Worm (Caenorhabditis elegans) whole organism, L4 larva: ENCODE results near the gene Y54G2A.38.
"Not testable (repeated sequence)": the region's sequence is repeated elsewhere in the genome, so short reads cannot be mapped to it uniquely, and the experiment has no call there.

ENCODE experiments used
- D1046.2 ChIP-seq: fragments of 200-800 bp; sonication (Bioruptor generic); IDR thresholded peaks from 2 replicates; pipeline ENCODE4 v1.3.6; 2022; ENCODE audit warnings: missing genetic modification characterization, missing compliant biosample characterization
- F26F4.8 ChIP-seq: fragments of 200-800 bp; sonication (Bioruptor generic); conservative IDR thresholded peaks from 2 replicates; pipeline ENCODE4 v1.3.6; 2022; ENCODE audit warnings: missing genetic modification characterization, missing compliant biosample characterization
- F44E2.7 ChIP-seq: fragments of 200-800 bp; sonication (Bioruptor generic); IDR thresholded peaks from 2 replicates; pipeline ENCODE4 v2.1.2; 2022; ENCODE audit warnings: missing genetic modification characterization, missing compliant biosample characterization
- R02D3.7 ChIP-seq: fragments of 150-350 bp; sonication (generic microtip); optimal IDR thresholded peaks from 3 replicates; lab custom pipeline; 2014; ENCODE audit warnings: missing biosample characterization, missing genetic modification characterization
- T26A8.4 ChIP-seq: fragments of 200-800 bp; sonication (Bioruptor generic); IDR thresholded peaks from 2 replicates; pipeline ENCODE4 v1.3.6; 2022; ENCODE audit warnings: missing genetic modification characterization, missing compliant biosample characterization
- Y105C5A.15 ChIP-seq: fragments of 200-800 bp; sonication (Bioruptor generic); IDR thresholded peaks from 2 replicates; pipeline ENCODE4 v1.3.6; 2022; ENCODE audit warnings: missing genetic modification characterization, missing compliant biosample characterization
- Y48G9A.11 ChIP-seq: fragments of 200-800 bp; sonication (Bioruptor generic); IDR thresholded peaks from 2 replicates; pipeline ENCODE4 v1.3.6; 2022; ENCODE audit warnings: missing genetic modification reagents, missing genetic modification characterization, missing compliant biosample characterization
- Y75B8A.6 ChIP-seq: fragments of 200-800 bp; sonication (Bioruptor generic); IDR thresholded peaks from 2 replicates; pipeline ENCODE4 v1.3.6; 2022; ENCODE audit warnings: missing genetic modification reagents, missing genetic modification characterization, missing compliant biosample characterization
- ZK337.2 ChIP-seq: fragments of 200-800 bp; sonication (Bioruptor generic); IDR thresholded peaks from 2 replicates; pipeline ENCODE4 v1.3.6; 2022; ENCODE audit warnings: missing genetic modification reagents, missing genetic modification characterization, missing compliant biosample characterization
- arid-1 ChIP-seq: fragments of 200-800 bp; sonication (Bioruptor generic); conservative IDR thresholded peaks from 2 replicates; pipeline ENCODE4 v1.3.6; 2022; ENCODE audit warnings: missing genetic modification reagents, missing genetic modification characterization, missing compliant biosample characterization
- ceh-20 ChIP-seq: fragments of 200-800 bp; sonication (Bioruptor generic); IDR thresholded peaks from 2 replicates; pipeline ENCODE4 v1.3.6; 2022; ENCODE audit warnings: missing genetic modification reagents, missing genetic modification characterization, missing compliant biosample characterization
- ceh-28 ChIP-seq: fragments of 150-350 bp; optimal IDR thresholded peaks from 2 replicates; lab custom pipeline; 2014; ENCODE audit warnings: missing biosample characterization, missing genetic modification reagents, missing genetic modification characterization
- ceh-44 ChIP-seq: fragments of 200-800 bp; sonication (Bioruptor generic); IDR thresholded peaks from 2 replicates; pipeline ENCODE4 v1.3.6; 2022; ENCODE audit warnings: missing genetic modification reagents, missing genetic modification characterization, missing compliant biosample characterization
- ctbp-1 ChIP-seq: fragments of 200-800 bp; sonication (Bioruptor generic); IDR thresholded peaks from 2 replicates; pipeline ENCODE4 v1.3.6; 2022; ENCODE audit warnings: missing genetic modification reagents, missing genetic modification characterization, missing compliant biosample characterization
- daf-12 ChIP-seq: fragments of 150-350 bp; optimal IDR thresholded peaks from 2 replicates; lab custom pipeline; 2014; ENCODE audit warnings: missing biosample characterization, missing genetic modification reagents, missing genetic modification characterization
- daf-8 ChIP-seq: fragments of 200-800 bp; sonication (Bioruptor generic); IDR thresholded peaks from 2 replicates; pipeline ENCODE4 v1.3.6; 2022; ENCODE audit warnings: missing genetic modification characterization, missing compliant biosample characterization
- dmd-6 ChIP-seq: fragments of 200-800 bp; sonication (Bioruptor generic); IDR thresholded peaks from 2 replicates; pipeline ENCODE4 v1.3.6; 2022; ENCODE audit warnings: missing genetic modification reagents, missing genetic modification characterization, missing compliant biosample characterization
- dmd-8 ChIP-seq: fragments of 200-800 bp; sonication (Bioruptor generic); IDR thresholded peaks from 2 replicates; pipeline ENCODE4 v1.3.6; 2022; ENCODE audit warnings: missing genetic modification characterization, missing compliant biosample characterization
- egl-43 ChIP-seq: fragments of 200-800 bp; sonication (Bioruptor generic); IDR thresholded peaks from 2 replicates; pipeline ENCODE4 v1.3.6; 2022; ENCODE audit warnings: missing genetic modification reagents, missing genetic modification characterization, missing compliant biosample characterization
- hmg-1.1 ChIP-seq: fragments of 200-800 bp; sonication (Bioruptor generic); IDR thresholded peaks from 2 replicates; pipeline ENCODE4 v1.3.6; 2022; ENCODE audit warnings: missing genetic modification reagents, missing genetic modification characterization, missing compliant biosample characterization
- lim-7 ChIP-seq: fragments of 200-800 bp; sonication (Bioruptor generic); IDR thresholded peaks from 2 replicates; pipeline ENCODE4 v1.3.6; 2022; ENCODE audit warnings: missing genetic modification characterization, missing compliant biosample characterization
- lin-1 ChIP-seq: fragments of 200-800 bp; sonication (Bioruptor generic); IDR thresholded peaks from 2 replicates; pipeline ENCODE4 v1.3.6; 2022; ENCODE audit warnings: missing genetic modification reagents, missing genetic modification characterization, missing compliant biosample characterization
- lin-29 ChIP-seq: fragments of 200-800 bp; sonication (Bioruptor generic); IDR thresholded peaks from 2 replicates; pipeline ENCODE4 v1.3.6; 2022; ENCODE audit warnings: missing genetic modification reagents, missing genetic modification characterization, missing compliant biosample characterization
- lin-38 ChIP-seq: fragments of 200-800 bp; sonication (Bioruptor generic); IDR thresholded peaks from 2 replicates; pipeline ENCODE4 v1.3.6; 2022; ENCODE audit warnings: missing genetic modification reagents, missing genetic modification characterization, missing compliant biosample characterization
- madf-5 ChIP-seq, 2 experiments: fragments of 200-800 bp; sonication (Bioruptor generic); IDR thresholded peaks; 2 replicates each; pipeline ENCODE4 v1.3.6; 2022; ENCODE audit warnings: missing compliant biosample characterization in 2 of 2, missing genetic modification characterization in 2 of 2
- madf-9 ChIP-seq: fragments of 200-800 bp; sonication (Bioruptor generic); conservative IDR thresholded peaks from 2 replicates; pipeline ENCODE4 v1.3.6; 2022; ENCODE audit warnings: missing genetic modification reagents, missing genetic modification characterization, missing compliant biosample characterization
- mdt-29 ChIP-seq: fragments of 200-800 bp; sonication (Bioruptor generic); IDR thresholded peaks from 2 replicates; pipeline ENCODE4 v1.3.6; 2022; ENCODE audit warnings: missing genetic modification reagents, missing genetic modification characterization, missing compliant biosample characterization
- mxl-2 ChIP-seq: fragments of 200-800 bp; sonication (Bioruptor generic); conservative IDR thresholded peaks from 2 replicates; pipeline ENCODE4 v1.3.6; 2022; ENCODE audit warnings: missing genetic modification reagents, missing genetic modification characterization, missing compliant biosample characterization
- nhr-41 ChIP-seq: fragments of 200-800 bp; sonication (Bioruptor generic); IDR thresholded peaks from 2 replicates; pipeline ENCODE4 v1.3.6; 2022; ENCODE audit warnings: missing genetic modification reagents, missing genetic modification characterization, missing compliant biosample characterization
- nhr-42 ChIP-seq: fragments of 200-800 bp; sonication (Bioruptor generic); IDR thresholded peaks from 2 replicates; pipeline ENCODE4 v1.3.6; 2022; ENCODE audit warnings: missing genetic modification characterization, missing compliant biosample characterization
- pha-4 ChIP-seq, 2 experiments: fragments of 150-350 bp in 1 of 2; fragments of 200-800 bp in 1 of 2; sonication (Bioruptor generic) in 1 of 2; IDR thresholded peaks in 1 of 2; optimal IDR thresholded peaks in 1 of 2; 2 replicates each; pipeline versions ENCODE4 v1.3.6 to Lab custom; 2014 to 2022; ENCODE audit warnings: missing genetic modification characterization in 2 of 2, missing genetic modification reagents in 2 of 2, missing biosample characterization in 1 of 2, missing compliant biosample characterization in 1 of 2
- php-3 ChIP-seq: fragments of 200-800 bp; sonication (Bioruptor generic); IDR thresholded peaks from 2 replicates; pipeline ENCODE4 v1.3.6; 2022; ENCODE audit warnings: missing genetic modification reagents, missing genetic modification characterization, missing compliant biosample characterization
- saeg-2 ChIP-seq: fragments of 200-800 bp; sonication (Bioruptor generic); IDR thresholded peaks from 2 replicates; pipeline ENCODE4 v1.3.6; 2022; ENCODE audit warnings: missing genetic modification reagents, missing genetic modification characterization, missing compliant biosample characterization
- snpc-1.2 ChIP-seq: fragments of 200-800 bp; sonication (Bioruptor generic); IDR thresholded peaks from 2 replicates; pipeline ENCODE4 v1.3.6; 2022; ENCODE audit warnings: missing genetic modification reagents, missing genetic modification characterization, missing compliant biosample characterization
- tra-1 ChIP-seq: fragments of 200-800 bp; sonication (Bioruptor generic); IDR thresholded peaks from 2 replicates; pipeline ENCODE4 v1.3.6; 2022; ENCODE audit warnings: missing genetic modification reagents, missing genetic modification characterization, missing compliant biosample characterization
- vab-7 ChIP-seq: fragments of 200-800 bp; sonication (Bioruptor generic); IDR thresholded peaks from 2 replicates; pipeline ENCODE4 v1.3.6; 2022; ENCODE audit warnings: missing genetic modification reagents, missing genetic modification characterization, missing compliant biosample characterization
- zfp-3 ChIP-seq: fragments of 200-800 bp; sonication (Bioruptor generic); conservative IDR thresholded peaks from 2 replicates; pipeline ENCODE4 v1.3.6; 2022; ENCODE audit warnings: missing genetic modification reagents, missing genetic modification characterization, missing compliant biosample characterization
- zip-11 ChIP-seq: fragments of 200-800 bp; sonication (Bioruptor generic); IDR thresholded peaks from 2 replicates; pipeline ENCODE4 v1.3.6; 2022; ENCODE audit warnings: missing genetic modification characterization, missing compliant biosample characterization

The Y54G2A.38 gene

DNA sequence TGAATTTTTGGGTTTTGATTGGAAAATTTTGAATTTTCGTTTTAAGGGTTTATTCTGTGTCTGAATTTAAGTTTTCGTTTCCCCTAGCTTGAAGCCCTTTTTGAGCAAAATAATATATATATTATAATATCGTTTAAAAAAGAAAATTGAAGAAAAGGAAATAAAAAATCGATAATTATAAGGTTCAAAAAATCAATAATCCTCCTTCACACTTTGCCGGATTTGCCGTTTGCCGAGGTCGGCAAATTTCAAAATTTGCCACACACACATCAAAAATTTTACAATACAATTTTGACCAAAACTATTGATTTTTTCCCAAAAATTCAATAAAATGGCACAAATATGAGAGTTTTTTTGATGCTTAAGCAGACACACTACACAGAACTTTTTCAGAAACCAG lies 22.7 kb upstream of the Y54G2A.38 start:
- no peak for TF ChIP-seq daf-12 (tag; lab: Kevin White, UChicago)
- TF ChIP-seq R02D3.7, result no peak
- TF ChIP-seq ceh-28 (tag; lab: Kevin White, UChicago), result peak; percentile 50

ce11 chrIV:2738466-2738865 lies 20.8 kb upstream of the Y54G2A.38 start:
- TF ChIP-seq lin-38 (GFP tag; lab: Robert Waterston, UW), result no peak
- TF ChIP-seq, all 104 proteins: peak for 0

DNA sequence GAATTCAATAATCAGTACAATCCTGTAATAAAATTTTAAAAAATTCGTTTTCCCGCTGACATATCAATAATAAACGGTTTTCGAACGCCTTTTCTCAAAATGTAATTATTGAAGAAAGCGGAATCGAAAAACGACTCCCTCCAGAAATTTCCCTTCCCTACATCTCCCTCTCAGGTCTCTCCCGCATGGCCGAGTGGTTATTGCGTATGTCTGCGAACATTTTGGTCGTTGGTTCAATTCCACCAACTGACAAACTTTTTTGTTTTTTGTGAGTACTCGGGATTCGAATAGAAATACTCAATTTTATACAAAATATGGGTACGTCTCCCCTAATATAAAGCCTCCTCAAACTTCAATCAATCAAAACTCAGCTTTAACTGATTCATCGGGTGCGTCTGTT lies 19.2 kb upstream of the Y54G2A.38 start:
- TF ChIP-seq zip-11 (GFP tag; lab: Robert Waterston, UW), result peak; percentile 88; the same call in 1 of the 2 replicates
- peak; percentile 90 to 93 for TF ChIP-seq madf-5 (GFP tag; IDR thresholded peaks at IDR 0.05; lab: Robert Waterston, UW)
- peak; percentile 84 for TF ChIP-seq snpc-1.2 (GFP tag; lab: Robert Waterston, UW)
- peak; percentile 90 for TF ChIP-seq ctbp-1 (GFP tag; lab: Robert Waterston, UW)
- peak; percentile 85 for TF ChIP-seq lin-38 (GFP tag; lab: Robert Waterston, UW)
- TF ChIP-seq D1046.2, result peak; percentile 92
- TF ChIP-seq F44E2.7 (GFP tag; lab: Robert Waterston, UW), result peak; percentile 98
- TF ChIP-seq vab-7 (GFP tag; lab: Robert Waterston, UW), result peak; percentile 97
- TF ChIP-seq nhr-42 (GFP tag; lab: Robert Waterston, UW), result peak; percentile 79
- peak; percentile 85 for TF ChIP-seq saeg-2 (GFP tag; lab: Robert Waterston, UW)
- peak; percentile 81 for TF ChIP-seq php-3 (GFP tag; lab: Robert Waterston, UW)
- TF ChIP-seq Y48G9A.11 (GFP tag; lab: Robert Waterston, UW), result peak; percentile 84
- TF ChIP-seq ceh-20, result peak; percentile 73; the same call in 1 of the 2 replicates
- peak; percentile 92 for TF ChIP-seq nhr-41
- peak; percentile 89 for TF ChIP-seq tra-1
- TF ChIP-seq mdt-29 (GFP tag; lab: Robert Waterston, UW), result peak; percentile 81
- peak; percentile 33; the same call in 1 of the 2 replicates for TF ChIP-seq zfp-3
- peak; percentile 90 for TF ChIP-seq madf-9 (GFP tag; lab: Robert Waterston, UW)
- TF ChIP-seq F26F4.8, result peak; percentile 97
- TF ChIP-seq Y105C5A.15 (GFP tag; lab: Robert Waterston, UW), result peak; percentile 95
- peak; percentile 99 for TF ChIP-seq dmd-8
- TF ChIP-seq egl-43 (GFP tag; lab: Robert Waterston, UW), result peak; percentile 97
- TF ChIP-seq pha-4 (GFP tag; IDR thresholded peaks at IDR 0.05; lab: Robert Waterston, UW), result peak; percentile 94
- TF ChIP-seq pha-4 (tag; optimal IDR thresholded peaks at IDR 0.05; lab: Kevin White, UChicago), result not testable (repeated sequence)
- TF ChIP-seq T26A8.4, result peak; percentile 78
- TF ChIP-seq daf-8 (GFP tag; lab: Robert Waterston, UW), result peak; percentile 21; the same call in 1 of the 2 replicates
- TF ChIP-seq arid-1 (GFP tag; lab: Robert Waterston, UW), result peak; percentile 92
- TF ChIP-seq lim-7 (GFP tag; lab: Robert Waterston, UW), result peak; percentile 99
- TF ChIP-seq mxl-2 (GFP tag; lab: Robert Waterston, UW), result peak; percentile 81
- peak; percentile 87 for TF ChIP-seq ZK337.2 (GFP tag; lab: Robert Waterston, UW)
- peak; percentile 72; the same call in 1 of the 2 replicates for TF ChIP-seq Y75B8A.6 (GFP tag; lab: Robert Waterston, UW)
- TF ChIP-seq dmd-6 (GFP tag; lab: Robert Waterston, UW), result peak; percentile 65
- TF ChIP-seq lin-1 (GFP tag; lab: Robert Waterston, UW), result peak; percentile 89
- peak; percentile 79 for TF ChIP-seq lin-29
- TF ChIP-seq ceh-44 (GFP tag; lab: Robert Waterston, UW), result peak; percentile 88
- TF ChIP-seq hmg-1.1 (GFP tag; lab: Robert Waterston, UW), result peak; percentile 88
